Fruit fly (Drosophila melanogaster) whole organism, embryonic: Measurements from ENCODE around the gene VGlut.

ENCODE experiments used
- Awh ChIP-seq: fragments of 200-800 bp; sonication (Bioruptor generic); IDR thresholded peaks from 2 replicates; pipeline ENCODE4, ENCODE4 v1.3.6; 2022; ENCODE audit warnings: missing biosample characterization, missing genetic modification characterization
- B-H2 ChIP-seq: fragments of 200-800 bp; sonication (Bioruptor generic); optimal IDR thresholded peaks from 2 replicates; lab custom pipeline; 2018; ENCODE audit warnings: missing biosample characterization, mild to moderate bottlenecking, missing genetic modification characterization
- Bdp1 ChIP-seq: fragments of 200-800 bp; sonication (Bioruptor generic); optimal IDR thresholded peaks from 3 replicates; lab custom pipeline; 2016; ENCODE audit warnings: missing biosample characterization, missing genetic modification characterization
- CG10979 ChIP-seq: fragments of 200-800 bp; sonication (Bioruptor generic); optimal IDR thresholded peaks from 2 replicates; lab custom pipeline; 2018; ENCODE audit warnings: missing biosample characterization, mild to moderate bottlenecking, missing genetic modification characterization, moderate library complexity
- CG12236 ChIP-seq: fragments of 200-800 bp; sonication (Bioruptor generic); optimal IDR thresholded peaks from 2 replicates; lab custom pipeline; 2016; ENCODE audit warnings: missing biosample characterization, missing genetic modification characterization
- CG13624 ChIP-seq: fragments of 200-800 bp; sonication (Bioruptor generic); optimal IDR thresholded peaks from 2 replicates; lab custom pipeline; 2016; ENCODE audit warnings: missing biosample characterization, missing genetic modification characterization
- CG1529 ChIP-seq: fragments of 200-800 bp; sonication (Bioruptor generic); optimal IDR thresholded peaks from 3 replicates; lab custom pipeline; 2018; ENCODE audit warnings: missing biosample characterization, missing genetic modification characterization
- CG15479 ChIP-seq: fragments of 200-800 bp; sonication (Bioruptor generic); optimal IDR thresholded peaks from 3 replicates; lab custom pipeline; 2019; ENCODE audit warnings: missing biosample characterization, mild to moderate bottlenecking, missing genetic modification characterization, moderate library complexity
- CG17361 ChIP-seq: fragments of 200-800 bp; sonication (Bioruptor generic); IDR thresholded peaks from 3 replicates; pipeline ENCODE4 v1.3.6; 2022; ENCODE audit warnings: missing biosample characterization, missing genetic modification characterization
- CG17568 ChIP-seq: fragments of 200-800 bp; sonication (Bioruptor generic); optimal IDR thresholded peaks from 2 replicates; lab custom pipeline; 2018; ENCODE audit warnings: missing biosample characterization, mild to moderate bottlenecking, missing genetic modification characterization, moderate library complexity
- CG30020 ChIP-seq: fragments of 200-800 bp; optimal IDR thresholded peaks from 2 replicates; lab custom pipeline; 2019; ENCODE audit warnings: missing biosample characterization, mild to moderate bottlenecking, missing genetic modification characterization, moderate library complexity
- CG30403 ChIP-seq: fragments of 200-800 bp; sonication (Bioruptor generic); optimal IDR thresholded peaks from 3 replicates; lab custom pipeline; 2016; ENCODE audit warnings: missing biosample characterization, missing genetic modification characterization
- CG32772 ChIP-seq: fragments of 200-800 bp; sonication (Bioruptor generic); IDR thresholded peaks from 2 replicates; pipeline ENCODE4 v1.3.6; 2022; ENCODE audit warnings: missing biosample characterization, missing genetic modification characterization
- CG5245 ChIP-seq: fragments of 200-800 bp; sonication (Bioruptor generic); optimal IDR thresholded peaks from 3 replicates; lab custom pipeline; 2016; ENCODE audit warnings: missing biosample characterization, missing genetic modification characterization
- CG5953 ChIP-seq: fragments of 200-800 bp; sonication (Bioruptor generic); IDR thresholded peaks from 2 replicates; pipeline ENCODE4 v1.3.6; 2022; ENCODE audit warnings: missing biosample characterization, missing genetic modification characterization
- CG6654 ChIP-seq: fragments of 200-800 bp; sonication (Bioruptor generic); optimal IDR thresholded peaks from 2 replicates; lab custom pipeline; 2017; ENCODE audit warnings: missing biosample characterization, mild to moderate bottlenecking, missing genetic modification characterization
- CG6689 ChIP-seq: fragments of 200-800 bp; sonication (Bioruptor generic); IDR thresholded peaks from 2 replicates; pipeline ENCODE4 v1.3.6; 2022; ENCODE audit warnings: missing biosample characterization, missing genetic modification characterization
- CG7786 ChIP-seq: fragments of 200-800 bp; sonication (Bioruptor generic); optimal IDR thresholded peaks from 2 replicates; lab custom pipeline; 2016; ENCODE audit warnings: missing biosample characterization, missing genetic modification characterization
- CG7963 ChIP-seq: fragments of 200-800 bp; sonication (Bioruptor generic); IDR thresholded peaks from 3 replicates; pipeline ENCODE4 v1.3.6; 2022; ENCODE audit warnings: missing biosample characterization, missing genetic modification characterization; ENCODE audit not compliant: partially characterized antibody
- CG9609 ChIP-seq: fragments of 200-800 bp; sonication (Bioruptor generic); optimal IDR thresholded peaks from 3 replicates; lab custom pipeline; 2016; ENCODE audit warnings: missing biosample characterization, missing genetic modification characterization
- GATAe ChIP-seq: fragments of 200-800 bp; sonication (Bioruptor generic); conservative IDR thresholded peaks from 2 replicates; pipeline ENCODE4 v1.3.6; 2022; ENCODE audit warnings: missing biosample characterization, missing genetic modification characterization
- HLH54F ChIP-seq: fragments of 200-800 bp; sonication (Bioruptor generic); optimal IDR thresholded peaks from 3 replicates; lab custom pipeline; 2016; ENCODE audit warnings: missing biosample characterization, missing genetic modification characterization
- Hey ChIP-seq: fragments of 200-800 bp; sonication (Bioruptor generic); optimal IDR thresholded peaks from 3 replicates; lab custom pipeline; 2018; ENCODE audit warnings: missing biosample characterization, mild to moderate bottlenecking, missing genetic modification characterization
- Kr ChIP-seq: fragments of 200-800 bp; sonication (Bioruptor generic); optimal IDR thresholded peaks from 2 replicates; lab custom pipeline; 2017; ENCODE audit warnings: missing biosample characterization, mild to moderate bottlenecking, missing genetic modification characterization
- Mrtf ChIP-seq: fragments of 200-800 bp; sonication (Bioruptor generic); IDR thresholded peaks from 3 replicates; pipeline ENCODE4 v1.3.6; 2022; ENCODE audit warnings: missing biosample characterization, missing genetic modification characterization
- Scr ChIP-seq: fragments of 200-800 bp; sonication (Bioruptor generic); IDR thresholded peaks from 2 replicates; pipeline ENCODE4 v1.3.6; 2022; ENCODE audit warnings: missing biosample characterization, missing genetic modification characterization; ENCODE audit not compliant: partially characterized antibody
- Sox102F ChIP-seq: fragments of 200-800 bp; sonication (Bioruptor generic); optimal IDR thresholded peaks from 2 replicates; lab custom pipeline; 2018; ENCODE audit warnings: missing biosample characterization, mild to moderate bottlenecking, missing genetic modification characterization, moderate library complexity
- Ssrp ChIP-seq: fragments of 200-800 bp; sonication (Bioruptor generic); optimal IDR thresholded peaks from 2 replicates; lab custom pipeline; 2018; ENCODE audit warnings: missing biosample characterization, mild to moderate bottlenecking, missing genetic modification characterization, moderate library complexity
- al ChIP-seq: fragments of 200-800 bp; sonication (Bioruptor generic); IDR thresholded peaks from 2 replicates; pipeline ENCODE4 v1.3.6; 2022; ENCODE audit warnings: missing biosample characterization, missing genetic modification characterization
- ara ChIP-seq: fragments of 200-800 bp; sonication (Bioruptor generic); IDR thresholded peaks from 2 replicates; pipeline ENCODE4 v1.3.6; 2022; ENCODE audit warnings: missing biosample characterization, missing genetic modification characterization
- cg ChIP-seq: fragments of 200-800 bp; sonication (Bioruptor generic); optimal IDR thresholded peaks from 3 replicates; lab custom pipeline; 2019; ENCODE audit warnings: missing biosample characterization, mild to moderate bottlenecking, missing genetic modification characterization, moderate library complexity
- chif ChIP-seq, 2 experiments: fragments of 200-800 bp; sonication (Bioruptor generic); optimal IDR thresholded peaks; 3 replicates each; lab custom pipeline; 2016; ENCODE audit warnings: missing biosample characterization in 2 of 2, missing genetic modification characterization in 2 of 2
- croc ChIP-seq: fragments of 200-800 bp; sonication (Bioruptor generic); conservative IDR thresholded peaks from 3 replicates; pipeline ENCODE4 v1.3.6; 2022; ENCODE audit warnings: missing biosample characterization, missing genetic modification characterization
- dpn ChIP-seq, 2 experiments: fragments of 200-800 bp; sonication (Bioruptor generic); optimal IDR thresholded peaks; 3 replicates each; lab custom pipeline; 2016; ENCODE audit warnings: missing biosample characterization in 2 of 2, missing genetic modification characterization in 2 of 2
- dysf ChIP-seq: fragments of 200-800 bp; sonication (Bioruptor generic); IDR thresholded peaks from 3 replicates; pipeline ENCODE4 v1.3.6; 2022; ENCODE audit warnings: missing biosample characterization, missing genetic modification characterization
- fd96Cb ChIP-seq: fragments of 200-800 bp; sonication (Bioruptor generic); optimal IDR thresholded peaks from 2 replicates; lab custom pipeline; 2018; ENCODE audit warnings: missing biosample characterization, mild to moderate bottlenecking, missing genetic modification characterization, moderate library complexity
- fru ChIP-seq: fragments of >200 bp; optimal IDR thresholded peaks from 2 replicates; lab custom pipeline; 2017
- gce ChIP-seq: fragments of 200-800 bp; sonication (Bioruptor generic); IDR thresholded peaks from 3 replicates; pipeline ENCODE4 v1.3.6; 2022; ENCODE audit warnings: missing biosample characterization, missing genetic modification characterization
- ind ChIP-seq: fragments of 200-800 bp; sonication (Bioruptor generic); optimal IDR thresholded peaks from 3 replicates; lab custom pipeline; 2016; ENCODE audit warnings: missing biosample characterization, missing genetic modification characterization
- kah ChIP-seq: fragments of 200-800 bp; sonication (Bioruptor generic); optimal IDR thresholded peaks from 2 replicates; lab custom pipeline; 2018; ENCODE audit warnings: missing biosample characterization, mild to moderate bottlenecking, missing genetic modification characterization
- luna ChIP-seq: fragments of 200-800 bp; sonication (Bioruptor generic); optimal IDR thresholded peaks from 2 replicates; lab custom pipeline; 2016; ENCODE audit warnings: missing biosample characterization, missing genetic modification characterization
- nau ChIP-seq: fragments of 200-800 bp; sonication (Bioruptor generic); optimal IDR thresholded peaks from 3 replicates; lab custom pipeline; 2017; ENCODE audit warnings: missing biosample characterization, mild to moderate bottlenecking, missing genetic modification characterization, missing genetic modification reagents
- onecut ChIP-seq: fragments of 200-800 bp; sonication (Bioruptor generic); IDR thresholded peaks from 2 replicates; pipeline ENCODE4 v1.3.6; 2022; ENCODE audit warnings: missing biosample characterization, missing genetic modification characterization
- pan ChIP-seq, 4 experiments: fragments of >200 bp in 3 of 4; fragments of 200-800 bp in 1 of 4; sonication (Bioruptor generic) in 1 of 4; optimal IDR thresholded peaks in 3 of 4; IDR thresholded peaks in 1 of 4; 2 replicates each; pipeline versions ENCODE4 v1.3.6 to Lab custom; 2017 to 2022; ENCODE audit warnings: missing biosample characterization in 2 of 4, missing genetic modification characterization in 2 of 4, mixed read lengths in 1 of 4
- repo ChIP-seq: fragments of 200-800 bp; sonication (Bioruptor generic); optimal IDR thresholded peaks from 2 replicates; lab custom pipeline; 2016; ENCODE audit warnings: missing biosample characterization, missing genetic modification characterization
- ro ChIP-seq: fragments of 200-800 bp; sonication (Bioruptor generic); IDR thresholded peaks from 2 replicates; pipeline ENCODE4 v1.3.6; 2022; ENCODE audit warnings: missing biosample characterization, missing genetic modification characterization
- sens-2 ChIP-seq: fragments of 200-800 bp; sonication (Bioruptor generic); IDR thresholded peaks from 2 replicates; pipeline ENCODE4 v1.3.6; 2022; ENCODE audit warnings: missing biosample characterization, missing genetic modification characterization
- stc ChIP-seq: fragments of 200-800 bp; sonication (Bioruptor generic); IDR thresholded peaks from 2 replicates; pipeline ENCODE4 v1.3.6; 2022; ENCODE audit warnings: missing biosample characterization, missing genetic modification characterization
- tll ChIP-seq, 2 experiments: fragments of 200-800 bp in 1 of 2; fragments of >200 bp in 1 of 2; sonication (Bioruptor generic) in 1 of 2; optimal IDR thresholded peaks; 2 replicates each; lab custom pipeline; 2017 to 2019; ENCODE audit warnings: missing biosample characterization in 2 of 2, missing genetic modification characterization in 2 of 2, mild to moderate bottlenecking in 1 of 2, moderate library complexity in 1 of 2
- vvl ChIP-seq: fragments of 200-800 bp; sonication (Bioruptor generic); IDR thresholded peaks from 2 replicates; pipeline ENCODE4 v1.3.6; 2022; ENCODE audit warnings: missing biosample characterization, missing genetic modification characterization
- zen2 ChIP-seq: fragments of 200-800 bp; sonication (Bioruptor generic); IDR thresholded peaks from 3 replicates; pipeline ENCODE4 v1.3.6; 2022; ENCODE audit warnings: missing biosample characterization, missing genetic modification characterization; ENCODE audit not compliant: partially characterized antibody

Gene VGlut

DNA sequence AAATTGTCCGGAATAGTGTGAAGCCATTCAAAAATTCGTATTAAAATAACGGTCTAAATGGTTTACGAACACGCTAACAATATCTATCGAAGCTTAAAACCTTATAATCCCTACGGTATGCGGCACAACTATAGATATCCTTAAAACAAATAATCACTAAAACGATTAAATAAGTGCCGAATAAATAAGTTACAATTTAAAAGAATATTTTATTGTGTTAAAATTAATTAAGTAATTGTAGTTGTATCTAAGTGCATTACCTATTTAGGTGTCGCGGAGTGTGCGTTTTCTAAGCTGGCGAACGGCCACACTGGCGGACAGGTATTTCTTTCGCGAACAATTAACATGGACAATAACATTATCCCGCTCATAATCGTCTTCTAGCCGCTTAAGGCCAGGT is 19.3 kb upstream of the VGlut start, which contains the start of gene Eogt (continued):
- TF ChIP-seq Ssrp (tag; lab: Kevin White, UChicago) (peak; percentile 96), Scr (GFP tag; lab: Robert Waterston, UW) (peak; percentile 34; the same call in 1 of the 2 replicates), CG17568 (GFP tag; lab: Kevin White, UChicago) (no peak), repo (GFP tag; lab: Kevin White, UChicago) (peak; percentile 20), chif (GFP tag; optimal IDR thresholded peaks at IDR 0.05; lab: Kevin White, UChicago) (peak; percentile 69 to 90), stc (GFP tag; lab: Robert Waterston, UW) (peak; percentile 97), dysf (GFP tag; lab: Robert Waterston, UW) (peak; percentile 98), gce (peak; percentile 95), CG1529 (GFP tag; lab: Kevin White, UChicago) (peak; percentile 78), HLH54F (peak; percentile 67), CG7963 (GFP tag; lab: Robert Waterston, UW) (no peak), CG10979 (peak; percentile 92), Sox102F (GFP tag; lab: Kevin White, UChicago) (peak; percentile 94), ind (GFP tag; lab: Kevin White, UChicago) (peak; percentile 85), ara (GFP tag; lab: Robert Waterston, UW) (peak; percentile 98), Mrtf (GFP tag; lab: Robert Waterston, UW) (peak; percentile 91), CG32772 (GFP tag; lab: Robert Waterston, UW) (peak; percentile 97), Bdp1 (peak; percentile 68), CG13624 (GFP tag; lab: Kevin White, UChicago) (peak; percentile 63), CG12236 (GFP tag; lab: Kevin White, UChicago) (peak; percentile 23), fd96Cb (tag; lab: Kevin White, UChicago) (peak; percentile 93), CG17361 (GFP tag; lab: Robert Waterston, UW) (peak; percentile 90), croc (GFP tag; lab: Robert Waterston, UW) (peak; percentile 97), CG30403 (GFP tag; lab: Kevin White, UChicago) (peak; percentile 94), CG7786 (GFP tag; lab: Kevin White, UChicago) (peak; percentile 55), kah (GFP tag; lab: Kevin White, UChicago) (peak; percentile 66), pan (optimal IDR thresholded peaks at IDR 0.05; lab: Kevin White, UChicago) (no peak), pan (GFP tag; optimal IDR thresholded peaks at IDR 0.05 in 1 of 2, IDR thresholded peaks at IDR 0.05 in 1 of 2) (peak in 1 of 2 experiments; percentile 98), CG6654 (GFP tag; lab: Kevin White, UChicago) (peak; percentile 70), Kr (GFP tag; lab: Kevin White, UChicago) (no peak), CG6689 (peak; percentile 97), Hey (tag; lab: Kevin White, UChicago) (peak; percentile 40), cg (no peak), B-H2 (GFP tag; lab: Kevin White, UChicago) (peak; percentile 77), onecut (peak; percentile 90), fru (lab: Kevin White, UChicago) (no peak), CG15479 (GFP tag; lab: Kevin White, UChicago) (peak; percentile 27), CG30020 (peak; percentile 76), vvl (GFP tag; lab: Robert Waterston, UW) (peak; percentile 98), tll (GFP tag; optimal IDR thresholded peaks at IDR 0.05; lab: Kevin White, UChicago) (peak in 1 of 2 experiments; percentile 28), CG5245 (GFP tag; lab: Kevin White, UChicago) (peak; percentile 85), luna (no peak), zen2 (GFP tag; lab: Robert Waterston, UW) (no peak), dpn (GFP tag; optimal IDR thresholded peaks at IDR 0.05; lab: Kevin White, UChicago) (peak; percentile 76 to 91), nau (no peak), GATAe (peak; percentile 82), CG5953 (GFP tag; lab: Robert Waterston, UW) (peak; percentile 94), ro (peak; percentile 92), CG9609 (peak; percentile 64), sens-2 (GFP tag; lab: Robert Waterston, UW) (peak; percentile 95), Awh (peak; percentile 96), al (GFP tag; lab: Robert Waterston, UW) (peak; percentile 92)
